Fruit fly (Drosophila melanogaster) whole organism, prepupa: Measurements from ENCODE around the gene dpr19.

Source experiments
- Blimp-1 ChIP-seq: fragments of 200-800 bp; sonication (Bioruptor generic); optimal IDR thresholded peaks from 3 replicates; lab custom pipeline; 2017; ENCODE audit warnings: missing biosample characterization, missing genetic modification characterization, mild to moderate bottlenecking, moderate library complexity, missing genetic modification reagents
- CG10631 ChIP-seq: fragments of 200-800 bp; sonication (Bioruptor generic); optimal IDR thresholded peaks from 2 replicates; lab custom pipeline; 2016; ENCODE audit warnings: missing biosample characterization, missing genetic modification characterization
- CG16779 ChIP-seq: fragments of 200-800 bp; sonication (Bioruptor generic); optimal IDR thresholded peaks from 3 replicates; lab custom pipeline; 2017; ENCODE audit warnings: missing biosample characterization, mild to moderate bottlenecking, missing genetic modification characterization
- CG34406 ChIP-seq: fragments of 200-800 bp; sonication (Bioruptor generic); optimal IDR thresholded peaks from 3 replicates; lab custom pipeline; 2016; ENCODE audit warnings: missing biosample characterization, missing genetic modification characterization
- CG3919 ChIP-seq: fragments of 200-800 bp; sonication (Bioruptor generic); optimal IDR thresholded peaks from 3 replicates; lab custom pipeline; 2016; ENCODE audit warnings: missing biosample characterization, missing genetic modification characterization
- CG4318 ChIP-seq: fragments of 200-800 bp; sonication (Bioruptor generic); optimal IDR thresholded peaks from 3 replicates; lab custom pipeline; 2017; ENCODE audit warnings: missing biosample characterization, mild to moderate bottlenecking, missing genetic modification characterization
- CG6163 ChIP-seq: fragments of 200-800 bp; sonication (Bioruptor generic); IDR thresholded peaks from 3 replicates; pipeline ENCODE4 v1.3.6; 2022; ENCODE audit warnings: missing biosample characterization, missing genetic modification characterization
- CG6854 ChIP-seq: fragments of 200-800 bp; sonication (Bioruptor generic); optimal IDR thresholded peaks from 2 replicates; lab custom pipeline; 2017; ENCODE audit warnings: missing biosample characterization, mild to moderate bottlenecking, missing genetic modification characterization
- CG7368 ChIP-seq: fragments of 200-800 bp; sonication (Bioruptor generic); optimal IDR thresholded peaks from 3 replicates; lab custom pipeline; 2016; ENCODE audit warnings: missing biosample characterization, missing genetic modification characterization
- CG8119 ChIP-seq: fragments of 200-800 bp; sonication (Bioruptor generic); IDR thresholded peaks from 3 replicates; pipeline ENCODE4 v1.3.6; 2022; ENCODE audit warnings: missing biosample characterization, missing genetic modification characterization
- CG8319 ChIP-seq: fragments of 200-800 bp; sonication (Bioruptor generic); optimal IDR thresholded peaks from 3 replicates; lab custom pipeline; 2016; ENCODE audit warnings: missing biosample characterization, missing genetic modification characterization
- CG8632 ChIP-seq: fragments of 200-800 bp; sonication (Bioruptor generic); optimal IDR thresholded peaks from 3 replicates; lab custom pipeline; 2016; ENCODE audit warnings: missing biosample characterization, missing genetic modification characterization
- Gug ChIP-seq: fragments of 200-800 bp; sonication (Bioruptor generic); IDR thresholded peaks from 2 replicates; pipeline ENCODE4 v1.3.6; 2022; ENCODE audit warnings: missing biosample characterization, missing genetic modification characterization
- achi ChIP-seq: fragments of 200-800 bp; sonication (Bioruptor generic); optimal IDR thresholded peaks from 3 replicates; lab custom pipeline; 2016; ENCODE audit warnings: missing biosample characterization, missing genetic modification characterization
- cyc ChIP-seq: fragments of 200-800 bp; sonication (Bioruptor generic); optimal IDR thresholded peaks from 3 replicates; lab custom pipeline; 2016; ENCODE audit warnings: missing biosample characterization, missing genetic modification characterization
- eg ChIP-seq: fragments of 200-800 bp; sonication (Bioruptor generic); IDR thresholded peaks from 3 replicates; pipeline ENCODE4 v1.3.6; 2022; ENCODE audit warnings: missing biosample characterization, missing genetic modification characterization
- fd59A ChIP-seq: fragments of 200-800 bp; sonication (Bioruptor generic); optimal IDR thresholded peaks from 2 replicates; lab custom pipeline; 2017; ENCODE audit warnings: missing biosample characterization, mild to moderate bottlenecking, missing genetic modification characterization, missing genetic modification reagents
- fd85E ChIP-seq: fragments of 200-800 bp; sonication (Bioruptor generic); optimal IDR thresholded peaks from 3 replicates; lab custom pipeline; 2016; ENCODE audit warnings: missing biosample characterization, missing genetic modification characterization
- fkh ChIP-seq: fragments of 200-800 bp; sonication (Bioruptor generic); optimal IDR thresholded peaks from 3 replicates; lab custom pipeline; 2017; ENCODE audit warnings: missing biosample characterization, mild to moderate bottlenecking, missing genetic modification characterization, moderate library complexity
- lz ChIP-seq: fragments of 200-800 bp; sonication (Bioruptor generic); optimal IDR thresholded peaks from 3 replicates; lab custom pipeline; 2016; ENCODE audit warnings: missing biosample characterization, missing genetic modification characterization
- net ChIP-seq: fragments of 200-800 bp; sonication (Bioruptor generic); optimal IDR thresholded peaks from 3 replicates; lab custom pipeline; 2016; ENCODE audit warnings: missing biosample characterization, missing genetic modification characterization
- pdm3 ChIP-seq: fragments of 200-800 bp; sonication (Bioruptor generic); optimal IDR thresholded peaks from 3 replicates; lab custom pipeline; 2016; ENCODE audit warnings: missing biosample characterization, missing genetic modification characterization
- salr ChIP-seq, 2 experiments: fragments of 200-800 bp; sonication (Bioruptor generic); optimal IDR thresholded peaks; 3 replicates each; lab custom pipeline; 2016 to 2018; ENCODE audit warnings: missing biosample characterization in 2 of 2, missing genetic modification characterization in 2 of 2, mild to moderate bottlenecking in 1 of 2
- svp ChIP-seq: fragments of 200-800 bp; sonication (Bioruptor generic); peaks from one replicate; lab custom pipeline; 2016; ENCODE audit warnings: missing biosample characterization, missing genetic modification characterization
- topi ChIP-seq: fragments of 200-800 bp; sonication (Bioruptor generic); optimal IDR thresholded peaks from 3 replicates; lab custom pipeline; 2016; ENCODE audit warnings: missing biosample characterization, missing genetic modification characterization

dpr19 gene

dm6 chr2L:10428528-10428927 lies 52.6 kb downstream of the dpr19 start, which contains the start of gene CG5188 (continued):
- no peak; the same call in 2 of the 3 replicates for TF ChIP-seq eg (GFP tag; lab: Robert Waterston, UW)
- TF ChIP-seq CG34406 (GFP tag; lab: Kevin White, UChicago): no peak
- TF ChIP-seq CG6163 (GFP tag; lab: Robert Waterston, UW): peak; percentile 31; the same call in 1 of the 3 replicates
- no peak for TF ChIP-seq pdm3 (GFP tag; lab: Kevin White, UChicago)
- TF ChIP-seq CG4318: no peak
- no peak; the same call in 1 of the 3 replicates for TF ChIP-seq CG8119 (GFP tag; lab: Robert Waterston, UW)
- TF ChIP-seq Gug (GFP tag; lab: Robert Waterston, UW): 0 out of 2 replicates have a peak, but pooled peaks have one; percentile 9
- TF ChIP-seq net (GFP tag; lab: Kevin White, UChicago): no peak
- no peak for TF ChIP-seq svp
- no peak for TF ChIP-seq CG10631 (GFP tag; lab: Kevin White, UChicago)
- no peak for TF ChIP-seq CG6854 (GFP tag; lab: Kevin White, UChicago)
- no peak for TF ChIP-seq fd85E (GFP tag; lab: Kevin White, UChicago)
- no peak for TF ChIP-seq fkh (GFP tag; lab: Kevin White, UChicago)
- TF ChIP-seq fd59A (GFP tag; lab: Kevin White, UChicago): no peak
- no peak for TF ChIP-seq achi (GFP tag; lab: Kevin White, UChicago)
- TF ChIP-seq salr (GFP tag; optimal IDR thresholded peaks at IDR 0.05; lab: Kevin White, UChicago): no peak
- no peak for TF ChIP-seq CG8632 (GFP tag; lab: Kevin White, UChicago)
- TF ChIP-seq CG8319 (GFP tag; lab: Kevin White, UChicago): no peak
- no peak for TF ChIP-seq CG3919 (GFP tag; lab: Kevin White, UChicago)
- peak; percentile 23 for TF ChIP-seq cyc (GFP tag; lab: Kevin White, UChicago)
- TF ChIP-seq topi (GFP tag; lab: Kevin White, UChicago): peak; percentile 45
- no peak for TF ChIP-seq CG7368 (GFP tag; lab: Kevin White, UChicago)
- TF ChIP-seq lz (GFP tag; lab: Kevin White, UChicago): peak; percentile 65
- no peak for TF ChIP-seq CG16779
- no peak for TF ChIP-seq Blimp-1 (GFP tag; lab: Kevin White, UChicago)
